Fruit fly (Drosophila melanogaster) whole organism, prepupa: ENCODE measurements around the gene sv.
A peak's percentile ranks its signal among the peaks of the same experiment; 100 is the strongest.

Source experiments
- Blimp-1 ChIP-seq: fragments of 200-800 bp; sonication (Bioruptor generic); optimal IDR thresholded peaks from 3 replicates; lab custom pipeline; 2017; ENCODE audit warnings: missing biosample characterization, missing genetic modification characterization, mild to moderate bottlenecking, moderate library complexity, missing genetic modification reagents
- CG10631 ChIP-seq: fragments of 200-800 bp; sonication (Bioruptor generic); optimal IDR thresholded peaks from 2 replicates; lab custom pipeline; 2016; ENCODE audit warnings: missing biosample characterization, missing genetic modification characterization
- CG10669 ChIP-seq: fragments of 200-800 bp; sonication (Bioruptor generic); optimal IDR thresholded peaks from 3 replicates; lab custom pipeline; 2018; ENCODE audit warnings: missing biosample characterization, mild to moderate bottlenecking, missing genetic modification characterization, moderate library complexity
- CG11294 ChIP-seq: fragments of 200-800 bp; sonication (Bioruptor generic); IDR thresholded peaks from 2 replicates; pipeline ENCODE4 v1.3.6; 2022; ENCODE audit warnings: missing biosample characterization, missing genetic modification characterization
- CG15336 ChIP-seq: fragments of 200-800 bp; sonication (Bioruptor generic); IDR thresholded peaks from 2 replicates; pipeline ENCODE4 v1.3.6; 2022; ENCODE audit warnings: missing biosample characterization, missing genetic modification characterization
- CG1621 ChIP-seq: fragments of 200-800 bp; sonication (Bioruptor generic); optimal IDR thresholded peaks from 3 replicates; lab custom pipeline; 2018; ENCODE audit warnings: missing biosample characterization, mild to moderate bottlenecking, missing genetic modification characterization
- CG16779 ChIP-seq: fragments of 200-800 bp; sonication (Bioruptor generic); optimal IDR thresholded peaks from 3 replicates; lab custom pipeline; 2017; ENCODE audit warnings: missing biosample characterization, mild to moderate bottlenecking, missing genetic modification characterization
- CG3032 ChIP-seq: fragments of 200-800 bp; optimal IDR thresholded peaks from 2 replicates; lab custom pipeline; 2019; ENCODE audit warnings: missing biosample characterization, mild to moderate bottlenecking, missing genetic modification characterization, moderate library complexity
- CG31627 ChIP-seq: fragments of 200-800 bp; sonication (Bioruptor generic); optimal IDR thresholded peaks from 3 replicates; lab custom pipeline; 2016; ENCODE audit warnings: missing biosample characterization, missing genetic modification characterization
- CG32006 ChIP-seq: fragments of 200-800 bp; sonication (Bioruptor generic); optimal IDR thresholded peaks from 3 replicates; lab custom pipeline; 2017; ENCODE audit warnings: missing biosample characterization, mild to moderate bottlenecking, missing genetic modification characterization
- CG34406 ChIP-seq: fragments of 200-800 bp; sonication (Bioruptor generic); optimal IDR thresholded peaks from 3 replicates; lab custom pipeline; 2016; ENCODE audit warnings: missing biosample characterization, missing genetic modification characterization
- CG3919 ChIP-seq: fragments of 200-800 bp; sonication (Bioruptor generic); optimal IDR thresholded peaks from 3 replicates; lab custom pipeline; 2016; ENCODE audit warnings: missing biosample characterization, missing genetic modification characterization
- CG4318 ChIP-seq: fragments of 200-800 bp; sonication (Bioruptor generic); optimal IDR thresholded peaks from 3 replicates; lab custom pipeline; 2017; ENCODE audit warnings: missing biosample characterization, mild to moderate bottlenecking, missing genetic modification characterization
- CG6276 ChIP-seq: fragments of 200-800 bp; sonication (Bioruptor generic); optimal IDR thresholded peaks from 2 replicates; lab custom pipeline; 2017; ENCODE audit warnings: missing biosample characterization, mild to moderate bottlenecking, missing genetic modification characterization
- CG6792 ChIP-seq: fragments of 200-800 bp; sonication (Bioruptor generic); optimal IDR thresholded peaks from 3 replicates; lab custom pipeline; 2016; ENCODE audit warnings: missing biosample characterization, missing genetic modification characterization
- CG8319 ChIP-seq: fragments of 200-800 bp; sonication (Bioruptor generic); optimal IDR thresholded peaks from 3 replicates; lab custom pipeline; 2016; ENCODE audit warnings: missing biosample characterization, missing genetic modification characterization
- CG8632 ChIP-seq: fragments of 200-800 bp; sonication (Bioruptor generic); optimal IDR thresholded peaks from 3 replicates; lab custom pipeline; 2016; ENCODE audit warnings: missing biosample characterization, missing genetic modification characterization
- Eip75B ChIP-seq: fragments of 200-800 bp; sonication (Bioruptor generic); optimal IDR thresholded peaks from 3 replicates; lab custom pipeline; 2016; ENCODE audit warnings: missing biosample characterization, missing genetic modification characterization
- Eip93F ChIP-seq: fragments of 200-800 bp; sonication (Bioruptor generic); optimal IDR thresholded peaks from 2 replicates; lab custom pipeline; 2016; ENCODE audit warnings: missing biosample characterization, mild to moderate bottlenecking, missing genetic modification characterization
- Ets21C ChIP-seq: fragments of 200-800 bp; sonication (Bioruptor generic); optimal IDR thresholded peaks from 3 replicates; lab custom pipeline; 2016; ENCODE audit warnings: missing biosample characterization, missing genetic modification characterization
- Gug ChIP-seq: fragments of 200-800 bp; sonication (Bioruptor generic); IDR thresholded peaks from 2 replicates; pipeline ENCODE4 v1.3.6; 2022; ENCODE audit warnings: missing biosample characterization, missing genetic modification characterization
- Hr38 ChIP-seq: sonication (Bioruptor generic); optimal IDR thresholded peaks from 2 replicates; lab custom pipeline; 2016; ENCODE audit warnings: missing biosample characterization, missing genetic modification characterization
- Hr4 ChIP-seq: fragments of 200-800 bp; sonication (Bioruptor generic); optimal IDR thresholded peaks from 3 replicates; lab custom pipeline; 2016; ENCODE audit warnings: missing biosample characterization, missing genetic modification characterization
- Lpt ChIP-seq: fragments of 200-800 bp; sonication (Bioruptor generic); optimal IDR thresholded peaks from 3 replicates; lab custom pipeline; 2016; ENCODE audit warnings: missing biosample characterization, missing genetic modification characterization
- OdsH ChIP-seq: fragments of 200-800 bp; sonication (Bioruptor generic); optimal IDR thresholded peaks from 3 replicates; lab custom pipeline; 2016; ENCODE audit warnings: missing biosample characterization, missing genetic modification characterization
- Smox ChIP-seq: fragments of 200-800 bp; sonication (Bioruptor generic); optimal IDR thresholded peaks from 3 replicates; lab custom pipeline; 2016; ENCODE audit warnings: missing biosample characterization, missing genetic modification characterization
- Sox102F ChIP-seq: fragments of 200-800 bp; sonication (Bioruptor generic); optimal IDR thresholded peaks from 2 replicates; lab custom pipeline; 2016; ENCODE audit warnings: missing biosample characterization, mild to moderate bottlenecking, missing genetic modification characterization
- Sox14 ChIP-seq: fragments of 200-800 bp; sonication (Bioruptor generic); optimal IDR thresholded peaks from 3 replicates; lab custom pipeline; 2016; ENCODE audit warnings: missing biosample characterization, missing genetic modification characterization
- achi ChIP-seq: fragments of 200-800 bp; sonication (Bioruptor generic); optimal IDR thresholded peaks from 3 replicates; lab custom pipeline; 2016; ENCODE audit warnings: missing biosample characterization, missing genetic modification characterization
- cyc ChIP-seq: fragments of 200-800 bp; sonication (Bioruptor generic); optimal IDR thresholded peaks from 3 replicates; lab custom pipeline; 2016; ENCODE audit warnings: missing biosample characterization, missing genetic modification characterization
- dac ChIP-seq: fragments of 200-800 bp; sonication (Bioruptor generic); optimal IDR thresholded peaks from 2 replicates; lab custom pipeline; 2017; ENCODE audit warnings: missing biosample characterization, mild to moderate bottlenecking, missing genetic modification characterization
- eg ChIP-seq: fragments of 200-800 bp; sonication (Bioruptor generic); IDR thresholded peaks from 3 replicates; pipeline ENCODE4 v1.3.6; 2022; ENCODE audit warnings: missing biosample characterization, missing genetic modification characterization
- esn ChIP-seq: fragments of 200-800 bp; sonication (Bioruptor generic); optimal IDR thresholded peaks from 2 replicates; lab custom pipeline; 2016; ENCODE audit warnings: missing biosample characterization, mild to moderate bottlenecking, missing genetic modification characterization, moderate library complexity
- fd59A ChIP-seq: fragments of 200-800 bp; sonication (Bioruptor generic); optimal IDR thresholded peaks from 2 replicates; lab custom pipeline; 2017; ENCODE audit warnings: missing biosample characterization, mild to moderate bottlenecking, missing genetic modification characterization, missing genetic modification reagents
- fkh ChIP-seq: fragments of 200-800 bp; sonication (Bioruptor generic); optimal IDR thresholded peaks from 3 replicates; lab custom pipeline; 2017; ENCODE audit warnings: missing biosample characterization, mild to moderate bottlenecking, missing genetic modification characterization, moderate library complexity
- net ChIP-seq: fragments of 200-800 bp; sonication (Bioruptor generic); optimal IDR thresholded peaks from 3 replicates; lab custom pipeline; 2016; ENCODE audit warnings: missing biosample characterization, missing genetic modification characterization
- pdm3 ChIP-seq: fragments of 200-800 bp; sonication (Bioruptor generic); optimal IDR thresholded peaks from 3 replicates; lab custom pipeline; 2016; ENCODE audit warnings: missing biosample characterization, missing genetic modification characterization
- spab ChIP-seq: fragments of 200-800 bp; sonication (Bioruptor generic); optimal IDR thresholded peaks from 2 replicates; lab custom pipeline; 2017; ENCODE audit warnings: missing biosample characterization, mild to moderate bottlenecking, missing genetic modification characterization, missing genetic modification reagents
- vri ChIP-seq: fragments of 200-800 bp; sonication (Bioruptor generic); optimal IDR thresholded peaks from 3 replicates; lab custom pipeline; 2016; ENCODE audit warnings: missing biosample characterization, mild to moderate bottlenecking, missing genetic modification characterization

Gene sv

DNA sequence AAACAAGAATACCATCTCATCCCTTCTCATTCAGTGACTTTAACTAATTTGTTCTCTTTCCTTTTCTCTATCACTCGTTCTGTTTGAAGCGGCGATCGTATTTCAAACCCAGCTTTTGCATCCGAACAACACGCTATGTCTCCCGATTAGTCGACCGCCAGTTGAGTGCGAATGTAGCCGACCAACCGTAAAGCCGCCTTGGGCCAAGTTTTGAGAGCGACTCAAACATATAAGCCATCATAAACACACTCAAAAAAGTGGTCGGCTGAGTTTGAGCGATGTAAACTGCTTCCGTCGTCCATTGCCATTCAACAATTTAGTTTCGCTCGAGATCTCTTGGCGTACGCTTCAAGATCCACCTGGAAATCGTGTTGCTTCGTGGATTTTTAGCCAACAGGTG, at the start of gene sv:
Gene sv, plus strand, starts transcription at position 319 of the 400 bp plus-strand sequence.
- TF ChIP-seq CG15336 (GFP tag; lab: Robert Waterston, UW) (no peak), Gug (no peak), Sox102F (GFP tag; lab: Kevin White, UChicago) (no peak), Hr4 (no peak), CG34406 (GFP tag; lab: Kevin White, UChicago) (no peak), net (no peak), fd59A (GFP tag; lab: Kevin White, UChicago) (no peak), CG31627 (no peak), CG3919 (GFP tag; lab: Kevin White, UChicago) (no peak), CG8319 (no peak), achi (no peak), CG16779 (no peak), CG11294 (GFP tag; lab: Robert Waterston, UW) (no peak), Smox (GFP tag; lab: Kevin White, UChicago) (no peak), cyc (GFP tag; lab: Kevin White, UChicago) (no peak), fkh (GFP tag; lab: Kevin White, UChicago) (no peak)

DNA sequence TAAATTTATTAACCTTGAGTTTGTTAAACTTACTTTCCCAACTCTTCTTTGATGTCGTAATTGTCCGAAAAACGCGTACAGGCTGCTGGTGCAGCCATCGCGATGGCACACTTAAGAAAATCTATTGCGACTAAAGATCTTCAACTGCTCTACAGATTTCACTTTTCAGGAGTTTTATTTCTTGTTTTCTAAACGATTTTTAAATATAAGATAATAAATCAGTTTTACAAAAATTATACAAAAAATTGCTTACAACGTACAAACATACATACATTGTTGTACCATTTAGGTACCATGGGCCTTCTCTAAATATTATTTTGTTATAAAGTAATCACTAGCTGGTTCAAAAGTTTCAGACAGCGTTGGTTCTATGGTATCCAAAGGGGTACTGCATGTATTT, 38.2 kb upstream of the sv start:
- TF ChIP-seq Lpt (GFP tag; lab: Kevin White, UChicago) (no peak), CG32006 (GFP tag; lab: Kevin White, UChicago) (no peak), CG31627 (no peak), spab (GFP tag; lab: Kevin White, UChicago) (no peak), Sox14 (GFP tag; lab: Kevin White, UChicago) (no peak), pdm3 (GFP tag; lab: Kevin White, UChicago) (no peak), CG4318 (GFP tag; lab: Kevin White, UChicago) (no peak), CG10631 (GFP tag; lab: Kevin White, UChicago) (no peak), CG8632 (GFP tag; lab: Kevin White, UChicago) (no peak), Hr4 (no peak), achi (no peak), CG11294 (GFP tag; lab: Robert Waterston, UW) (no peak), Hr38 (no peak), Eip75B (GFP tag; lab: Kevin White, UChicago) (no peak)

DNA sequence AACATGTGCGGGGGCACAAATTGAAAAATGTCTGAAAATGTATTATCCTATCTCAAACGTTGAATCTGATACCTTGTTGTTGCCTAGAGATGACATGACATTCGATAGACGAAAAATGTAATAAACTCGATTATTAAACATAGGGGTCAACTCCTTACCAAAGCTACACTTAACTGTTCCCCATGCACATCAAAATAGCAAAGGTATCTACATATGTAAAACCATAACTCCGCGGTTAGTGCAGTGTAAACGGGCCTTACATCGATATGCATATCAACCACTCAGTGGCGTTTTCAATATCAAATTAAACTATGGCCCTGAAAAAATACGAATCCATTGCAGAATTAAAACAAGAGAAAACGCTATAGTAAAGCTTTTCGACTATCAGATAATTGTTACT, 37.3 kb upstream of the sv start:
- TF ChIP-seq esn (GFP tag; lab: Kevin White, UChicago): no peak
- peak; percentile 38 for TF ChIP-seq CG3032 (tag; lab: Kevin White, UChicago)
- TF ChIP-seq Blimp-1 (GFP tag; lab: Kevin White, UChicago): no peak
- no peak for TF ChIP-seq Ets21C (GFP tag; lab: Kevin White, UChicago)
- TF ChIP-seq CG6276 (GFP tag; lab: Kevin White, UChicago): no peak
- TF ChIP-seq eg (GFP tag; lab: Robert Waterston, UW): no peak
- no peak for TF ChIP-seq vri
- peak; percentile 8 for TF ChIP-seq OdsH (GFP tag; lab: Kevin White, UChicago)
- TF ChIP-seq CG3919 (GFP tag; lab: Kevin White, UChicago): no peak
- no peak for TF ChIP-seq dac (GFP tag; lab: Kevin White, UChicago)
- TF ChIP-seq Eip93F: no peak
- no peak for TF ChIP-seq CG6792 (GFP tag; lab: Kevin White, UChicago)
- no peak for TF ChIP-seq CG10669 (GFP tag; lab: Kevin White, UChicago)
- no peak for TF ChIP-seq Smox (GFP tag; lab: Kevin White, UChicago)
- no peak for TF ChIP-seq CG1621 (tag; lab: Kevin White, UChicago)
- TF ChIP-seq, all 60 proteins: peak for 2
